Fruit fly (Drosophila melanogaster) whole organism, embryonic: ENCODE data around the gene CG7530.

Experiments
- CG2199 ChIP-seq: fragments of 200-800 bp; sonication (Bioruptor generic); IDR thresholded peaks from 3 replicates; pipeline ENCODE4 v1.3.6; 2022; ENCODE audit warnings: missing biosample characterization, missing genetic modification characterization
- CG4360 ChIP-seq: fragments of 200-800 bp; sonication (Bioruptor generic); IDR thresholded peaks from 2 replicates; pipeline ENCODE4 v1.3.6; 2022; ENCODE audit warnings: missing biosample characterization, missing genetic modification characterization
- CG4707 ChIP-seq: fragments of 200-800 bp; sonication (Bioruptor generic); optimal IDR thresholded peaks from 2 replicates; lab custom pipeline; 2018; ENCODE audit warnings: missing biosample characterization, mild to moderate bottlenecking, missing genetic modification characterization, moderate library complexity
- CG7928 ChIP-seq: fragments of 200-800 bp; sonication (Bioruptor generic); optimal IDR thresholded peaks from 2 replicates; lab custom pipeline; 2017; ENCODE audit warnings: missing biosample characterization, mild to moderate bottlenecking, missing genetic modification characterization
- CG8478 ChIP-seq: fragments of >200 bp; optimal IDR thresholded peaks from 2 replicates; lab custom pipeline; 2018
- Chrac-16 ChIP-seq: fragments of 200-800 bp; sonication (Bioruptor generic); optimal IDR thresholded peaks from 3 replicates; lab custom pipeline; 2016; ENCODE audit warnings: missing biosample characterization, missing genetic modification characterization
- HLH4C ChIP-seq: fragments of 200-800 bp; sonication (Bioruptor generic); IDR thresholded peaks from 3 replicates; pipeline ENCODE4 v1.3.6; 2022; ENCODE audit warnings: missing biosample characterization, missing genetic modification characterization; ENCODE audit not compliant: partially characterized antibody
- HLHmδ ChIP-seq: fragments of 200-800 bp; sonication (Bioruptor generic); optimal IDR thresholded peaks from 2 replicates; lab custom pipeline; 2018; ENCODE audit warnings: missing biosample characterization, mild to moderate bottlenecking, missing genetic modification characterization, moderate library complexity
- fd64A ChIP-seq: fragments of 200-800 bp; sonication (Bioruptor generic); optimal IDR thresholded peaks from 3 replicates; lab custom pipeline; 2018; ENCODE audit warnings: missing biosample characterization, mild to moderate bottlenecking, missing genetic modification characterization
- stc ChIP-seq: fragments of 200-800 bp; sonication (Bioruptor generic); IDR thresholded peaks from 2 replicates; pipeline ENCODE4 v1.3.6; 2022; ENCODE audit warnings: missing biosample characterization, missing genetic modification characterization

dm6 chr3R:14720130-14720529, 11.2 kb downstream of the CG7530 start:
- TF ChIP-seq HLH4C = no peak
- TF ChIP-seq CG4707 (GFP tag; lab: Kevin White, UChicago) = no peak
- TF ChIP-seq CG8478 (lab: Kevin White, UChicago) = no peak
- no peak for TF ChIP-seq CG2199 (GFP tag; lab: Robert Waterston, UW)
- TF ChIP-seq Chrac-16 (GFP tag; lab: Kevin White, UChicago) = no peak
- no peak for TF ChIP-seq stc (GFP tag; lab: Robert Waterston, UW)
- no peak for TF ChIP-seq HLHmδ
- TF ChIP-seq CG7928 = no peak
- no peak for TF ChIP-seq fd64A (GFP tag; lab: Kevin White, UChicago)
- no peak for TF ChIP-seq CG4360 (GFP tag; lab: Robert Waterston, UW)
